Worm (Caenorhabditis elegans) whole organism, L3 larva: ENCODE data around the gene M04C3.2.

ENCODE experiments used
- R02D3.7 ChIP-seq: fragments of 150-350 bp; optimal IDR thresholded peaks from 2 replicates; lab custom pipeline; 2014; ENCODE audit warnings: missing biosample characterization, missing genetic modification characterization
- ZK546.5 ChIP-seq: sonication (generic microtip); optimal IDR thresholded peaks from 2 replicates; lab custom pipeline; 2017; ENCODE audit warnings: missing biosample characterization, missing genetic modification characterization
- aly-2 ChIP-seq: fragments of 150-350 bp; optimal IDR thresholded peaks from 2 replicates; lab custom pipeline; 2014; ENCODE audit warnings: missing biosample characterization, missing genetic modification characterization
- ama-1 ChIP-seq: fragments of 150-350 bp; optimal IDR thresholded peaks from 2 replicates; lab custom pipeline; 2018
- ceh-16 ChIP-seq: sonication (generic microtip); optimal IDR thresholded peaks from 2 replicates; lab custom pipeline; 2017; ENCODE audit warnings: missing biosample characterization, missing genetic modification characterization
- ceh-82 ChIP-seq: fragments of 150-350 bp; optimal IDR thresholded peaks from 2 replicates; lab custom pipeline; 2014; ENCODE audit warnings: missing biosample characterization, missing genetic modification characterization
- egl-27 ChIP-seq: sonication (generic microtip); optimal IDR thresholded peaks from 4 replicates; lab custom pipeline; 2017; ENCODE audit warnings: missing biosample characterization, missing genetic modification reagents, missing genetic modification characterization
- elt-1 ChIP-seq: fragments of 150-350 bp; optimal IDR thresholded peaks from 2 replicates; lab custom pipeline; 2014; ENCODE audit warnings: missing biosample characterization, missing genetic modification characterization
- elt-2 ChIP-seq: sonication (generic microtip); optimal IDR thresholded peaks from 2 replicates; lab custom pipeline; 2016; ENCODE audit warnings: missing genetic modification reagents, mild to moderate bottlenecking, missing genetic modification characterization, missing compliant biosample characterization
- elt-3 ChIP-seq, 3 experiments: fragments of 150-350 bp in 1 of 3; sonication (generic microtip) in 2 of 3; optimal IDR thresholded peaks; 2 replicates in 2 of 3; 4 replicates in 1 of 3; lab custom pipeline; 2014 to 2017; ENCODE audit warnings: missing biosample characterization in 3 of 3, missing genetic modification characterization in 3 of 3
- eor-1 ChIP-seq, 2 experiments: fragments of 150-350 bp; optimal IDR thresholded peaks; 2 replicates each; lab custom pipeline; 2014 to 2018; ENCODE audit warnings: missing biosample characterization in 2 of 2, missing genetic modification characterization in 2 of 2
- fkh-10 ChIP-seq: sonication (generic microtip); optimal IDR thresholded peaks from 2 replicates; lab custom pipeline; 2017; ENCODE audit warnings: missing biosample characterization, missing genetic modification reagents, missing genetic modification characterization
- fos-1 ChIP-seq: fragments of 150-350 bp; optimal IDR thresholded peaks from 2 replicates; lab custom pipeline; 2014; ENCODE audit warnings: missing biosample characterization, missing genetic modification characterization
- jun-1 ChIP-seq: fragments of 150-350 bp; optimal IDR thresholded peaks from 2 replicates; lab custom pipeline; 2014; ENCODE audit warnings: missing biosample characterization, missing genetic modification reagents, missing genetic modification characterization
- lsy-12 ChIP-seq: sonication (generic microtip); optimal IDR thresholded peaks from 2 replicates; lab custom pipeline; 2016; ENCODE audit warnings: mild to moderate bottlenecking, missing genetic modification characterization, missing compliant biosample characterization
- mml-1 ChIP-seq: fragments of 150-350 bp; sonication (generic microtip); optimal IDR thresholded peaks from 3 replicates; lab custom pipeline; 2014; ENCODE audit warnings: missing biosample characterization, missing genetic modification characterization
- nfya-1 ChIP-seq: sonication (generic microtip); optimal IDR thresholded peaks from 2 replicates; lab custom pipeline; 2017; ENCODE audit warnings: missing genetic modification characterization, mild to moderate bottlenecking, missing compliant biosample characterization, antibody characterized with exemption, moderate library complexity; ENCODE audit not compliant: insufficient read depth
- nhr-11 ChIP-seq: fragments of 150-350 bp; optimal IDR thresholded peaks from 2 replicates; lab custom pipeline; 2014; ENCODE audit warnings: missing biosample characterization, missing genetic modification characterization
- nhr-237 ChIP-seq: fragments of 150-350 bp; optimal IDR thresholded peaks from 2 replicates; lab custom pipeline; 2014; ENCODE audit warnings: missing biosample characterization, missing genetic modification characterization
- nhr-28 ChIP-seq: fragments of 150-350 bp; optimal IDR thresholded peaks from 2 replicates; lab custom pipeline; 2014; ENCODE audit warnings: missing biosample characterization, missing genetic modification characterization
- nhr-76 ChIP-seq: fragments of 150-350 bp; sonication (generic microtip); optimal IDR thresholded peaks from 5 replicates; lab custom pipeline; 2014; ENCODE audit warnings: missing biosample characterization, missing genetic modification characterization
- nhr-77 ChIP-seq: fragments of 150-350 bp; optimal IDR thresholded peaks from 2 replicates; lab custom pipeline; 2014; ENCODE audit warnings: missing biosample characterization, missing genetic modification characterization
- pha-4 ChIP-seq: fragments of 150-350 bp; optimal IDR thresholded peaks from 2 replicates; lab custom pipeline; 2014; ENCODE audit warnings: missing biosample characterization, missing genetic modification reagents, missing genetic modification characterization
- skn-1 ChIP-seq: fragments of 150-350 bp; optimal IDR thresholded peaks from 2 replicates; lab custom pipeline; 2014; ENCODE audit warnings: missing biosample characterization, missing genetic modification characterization
- unc-62 ChIP-seq: fragments of 150-350 bp; sonication (generic microtip); optimal IDR thresholded peaks from 4 replicates; lab custom pipeline; 2014; ENCODE audit warnings: missing biosample characterization, missing genetic modification reagents, missing genetic modification characterization
- ztf-11 ChIP-seq: fragments of 150-350 bp; optimal IDR thresholded peaks from 2 replicates; lab custom pipeline; 2014; ENCODE audit warnings: missing biosample characterization, missing genetic modification characterization

Gene M04C3.2

ce11 chrV:19399282-19399681 is 49.4 kb downstream of the M04C3.2 start:
- TF ChIP-seq elt-2 (tag; lab: Kevin White, UChicago), result peak; percentile 4

- TF ChIP-seq elt-3 (tag; optimal IDR thresholded peaks at IDR 0.05; lab: Kevin White, UChicago) (no peak), egl-27 (tag; lab: Kevin White, UChicago) (no peak), pha-4 (tag; lab: Kevin White, UChicago) (no peak), nhr-76 (tag; lab: Kevin White, UChicago) (no peak), fkh-10 (GFP tag; lab: Kevin White, UChicago) (no peak), ztf-11 (no peak), unc-62 (GFP tag; lab: Kevin White, UChicago) (no peak), R02D3.7 (tag; lab: Kevin White, UChicago) (no peak), mml-1 (no peak), nhr-11 (no peak), lsy-12 (tag; lab: Kevin White, UChicago) (no peak), ama-1 (lab: Kevin White, UChicago) (no peak), skn-1 (tag; lab: Kevin White, UChicago) (no peak), ceh-16 (tag; lab: Kevin White, UChicago) (no peak)
Measured at ce11 chrV:19398882-19399281, 49.8 kb downstream of the M04C3.2 start, which contains the start of gene C25F9.13. TSS of gene C25F9.13 (minus strand) at chrV:19398982.

ce11 chrV:19398396-19398795 is 50.3 kb downstream of the M04C3.2 start:
- TF ChIP-seq nhr-237, result no peak
- TF ChIP-seq eor-1 (tag; optimal IDR thresholded peaks at IDR 0.05; lab: Kevin White, UChicago), result no peak
- TF ChIP-seq fkh-10 (GFP tag; lab: Kevin White, UChicago), result no peak
- TF ChIP-seq ZK546.5 (tag; lab: Kevin White, UChicago), result no peak
- no peak for TF ChIP-seq nfya-1 (tag; lab: Kevin White, UChicago)
- TF ChIP-seq elt-3 (tag; optimal IDR thresholded peaks at IDR 0.05; lab: Kevin White, UChicago), result no peak

ce11 chrV:19396576-19397313 is 52.0 kb downstream of the M04C3.2 start:
- TF ChIP-seq aly-2, result no peak
- TF ChIP-seq ceh-82 (tag; lab: Kevin White, UChicago), result no peak
- no peak for TF ChIP-seq mml-1
- TF ChIP-seq fkh-10 (GFP tag; lab: Kevin White, UChicago), result no peak
- TF ChIP-seq fos-1, result no peak
- TF ChIP-seq jun-1 (tag; lab: Kevin White, UChicago), result no peak
- TF ChIP-seq nfya-1 (tag; lab: Kevin White, UChicago), result no peak
- TF ChIP-seq nhr-28, result no peak
- TF ChIP-seq elt-1 (tag; lab: Kevin White, UChicago), result no peak
- TF ChIP-seq nhr-77 (tag; lab: Kevin White, UChicago), result no peak
- TF ChIP-seq ceh-16 (tag; lab: Kevin White, UChicago), result no peak
